Fruit fly (Drosophila melanogaster): ENCODE data around the gene CG7778.

The CG7778 gene

dm6 chr2L:8374235-8374634, 27.8 kb downstream of the CG7778 start, which contains the start of gene Wdr82 (continued):
- no peak for TF ChIP-seq B-H2 (GFP tag; optimal IDR thresholded peaks at IDR 0.05)
- TF ChIP-seq CG11247 (GFP tag; IDR thresholded peaks at IDR 0.05): no peak
- no peak for TF ChIP-seq Hr3 (GFP tag; optimal IDR thresholded peaks at IDR 0.05)
- TF ChIP-seq exex (tag; optimal IDR thresholded peaks at IDR 0.05): peak; percentile 7
- peak; percentile 2 for TF ChIP-seq Med (GFP tag)
- no peak for TF ChIP-seq Bdp1 (GFP tag; optimal IDR thresholded peaks at IDR 0.05)
- peak; percentile 22 for TF ChIP-seq CG10267 (tag; optimal IDR thresholded peaks at IDR 0.05)
- peak; percentile 82 for TF ChIP-seq sens (GFP tag)
- peak; percentile 84 for TF ChIP-seq HLH4C (GFP tag; IDR thresholded peaks at IDR 0.05; ENCODE audit: partially characterized antibody)
- no peak for TF ChIP-seq cato (GFP tag; optimal IDR thresholded peaks at IDR 0.05; ENCODE audit: borderline replicate concordance)
- TF ChIP-seq knrl (GFP tag; IDR thresholded peaks at IDR 0.05; ENCODE audit: partially characterized antibody): peak; percentile 55; the same call in 2 of the 3 replicates
- TF ChIP-seq vvl (GFP tag; IDR thresholded peaks at IDR 0.05): 0 out of 2 replicates have a peak, but pooled peaks have one; percentile 12
- no peak for TF ChIP-seq kay (GFP tag; optimal IDR thresholded peaks at IDR 0.05)
- no peak for TF ChIP-seq psq (GFP tag; optimal IDR thresholded peaks at IDR 0.05)
- TF ChIP-seq sna (GFP tag; IDR thresholded peaks at IDR 0.05; ENCODE audit: partially characterized antibody): peak; percentile 73
- TF ChIP-seq MBD-R2 (GFP tag; IDR thresholded peaks at IDR 0.05): peak; percentile 77
- TF ChIP-seq CG8281 (tag; optimal IDR thresholded peaks at IDR 0.05): peak; percentile 63
- TF ChIP-seq CG11504 (tag; optimal IDR thresholded peaks at IDR 0.05): peak; percentile 77
- TF ChIP-seq CG17829 (tag; optimal IDR thresholded peaks at IDR 0.05): peak; percentile 31
- no peak for TF ChIP-seq CG6254 (GFP tag; optimal IDR thresholded peaks at IDR 0.05)
- TF ChIP-seq wdn (GFP tag; IDR thresholded peaks at IDR 0.05): no peak
- no peak for TF ChIP-seq CG16815 (GFP tag; optimal IDR thresholded peaks at IDR 0.05)
- TF ChIP-seq CG8290 (GFP tag; optimal IDR thresholded peaks at IDR 0.05): no peak
- peak in 1 of 2 experiments; percentile 10 for TF ChIP-seq CG8290 (tag; optimal IDR thresholded peaks at IDR 0.05)
- TF ChIP-seq CG14860 (GFP tag; IDR thresholded peaks at IDR 0.05; ENCODE audit: partially characterized antibody): peak; percentile 62
- TF ChIP-seq E2f2 (GFP tag; IDR thresholded peaks at IDR 0.05): peak; percentile 88
- TF ChIP-seq tna (GFP tag; IDR thresholded peaks at IDR 0.05; ENCODE audit: partially characterized antibody): peak; percentile 83
- no peak for TF ChIP-seq phol (tag; optimal IDR thresholded peaks at IDR 0.05)
- peak; percentile 77 for TF ChIP-seq amos (GFP tag; IDR thresholded peaks at IDR 0.05; ENCODE audit: partially characterized antibody)
- peak; percentile 59; the same call in 1 of the 3 replicates for TF ChIP-seq mld (GFP tag; IDR thresholded peaks at IDR 0.05; ENCODE audit: partially characterized antibody)
- no peak for TF ChIP-seq sug (tag; optimal IDR thresholded peaks at IDR 0.05)
- TF ChIP-seq Fer1 (GFP tag; optimal IDR thresholded peaks at IDR 0.05): no peak
- TF ChIP-seq CG7556 (GFP tag; optimal IDR thresholded peaks at IDR 0.05): no peak
- TF ChIP-seq nerfin-2 (GFP tag; IDR thresholded peaks at IDR 0.05; ENCODE audit: partially characterized antibody): peak; percentile 76; the same call in 1 of the 2 replicates
- no peak for TF ChIP-seq CG10565 (GFP tag; optimal IDR thresholded peaks at IDR 0.05)
- TF ChIP-seq HLH54F (GFP tag; optimal IDR thresholded peaks at IDR 0.05): no peak
- TF ChIP-seq row (GFP tag; IDR thresholded peaks at IDR 0.05): peak; percentile 41; the same call in 1 of the 3 replicates
- peak; percentile 42 for TF ChIP-seq trem (tag; optimal IDR thresholded peaks at IDR 0.05)
- peak; percentile 61 for TF ChIP-seq hbn (GFP tag; IDR thresholded peaks at IDR 0.05; ENCODE audit: partially characterized antibody)
- no peak for TF ChIP-seq caup (GFP tag; optimal IDR thresholded peaks at IDR 0.05; ENCODE audit: severe bottlenecking)
- peak; percentile 7 for TF ChIP-seq Ets97D (GFP tag; optimal IDR thresholded peaks at IDR 0.05)
- TF ChIP-seq Hr39 (optimal IDR thresholded peaks at IDR 0.05): no peak
- TF ChIP-seq CG1832 (GFP tag; optimal IDR thresholded peaks at IDR 0.05): no peak
- no peak for TF ChIP-seq Rx (GFP tag; IDR thresholded peaks at IDR 0.05)
- TF ChIP-seq CG12942 (GFP tag; optimal IDR thresholded peaks at IDR 0.05): no peak
- peak; percentile 84 for TF ChIP-seq Dp (GFP tag; optimal IDR thresholded peaks at IDR 0.05)
- TF ChIP-seq Opbp (GFP tag; IDR thresholded peaks at IDR 0.05; ENCODE audit: partially characterized antibody): peak; percentile 71; the same call in 2 of the 3 replicates
- TF ChIP-seq bbx (GFP tag; IDR thresholded peaks at IDR 0.05; ENCODE audit: partially characterized antibody): peak; percentile 87
- peak; percentile 18 for TF ChIP-seq CG2712 (tag; optimal IDR thresholded peaks at IDR 0.05)
- peak; percentile 65 for TF ChIP-seq pzg (GFP tag; optimal IDR thresholded peaks at IDR 0.05)

Measured in whole organism, embryonic.